Worm (Caenorhabditis elegans) whole organism, L1 larva: ENCODE results near the gene M05D6.1.

Source experiments
- elt-2 ChIP-seq: sonication (generic microtip); optimal IDR thresholded peaks from 2 replicates; lab custom pipeline; 2016; ENCODE audit warnings: missing genetic modification characterization, mild to moderate bottlenecking, inconsistent platforms, missing compliant biosample characterization, missing genetic modification reagents
- fos-1 ChIP-seq: fragments of 150-350 bp; optimal IDR thresholded peaks from 2 replicates; lab custom pipeline; 2014; ENCODE audit warnings: missing biosample characterization, missing genetic modification characterization
- lin-13 ChIP-seq: fragments of 150-350 bp; optimal IDR thresholded peaks from 2 replicates; lab custom pipeline; 2014; ENCODE audit warnings: missing biosample characterization, missing genetic modification reagents, missing genetic modification characterization
- lin-39 ChIP-seq: fragments of 150-350 bp; optimal IDR thresholded peaks from 2 replicates; lab custom pipeline; 2014; ENCODE audit warnings: missing biosample characterization, missing genetic modification reagents, missing genetic modification characterization
- nhr-11 ChIP-seq: fragments of 150-350 bp; optimal IDR thresholded peaks from 2 replicates; lab custom pipeline; 2014; ENCODE audit warnings: missing biosample characterization, missing genetic modification characterization
- nhr-28 ChIP-seq: fragments of 150-350 bp; optimal IDR thresholded peaks from 2 replicates; lab custom pipeline; 2014; ENCODE audit warnings: missing biosample characterization, missing genetic modification characterization
- nhr-71 ChIP-seq: sonication (generic microtip); optimal IDR thresholded peaks from 2 replicates; lab custom pipeline; 2016; ENCODE audit warnings: mild to moderate bottlenecking, missing genetic modification characterization, moderate library complexity, missing compliant biosample characterization
- nhr-77 ChIP-seq: fragments of 150-350 bp; optimal IDR thresholded peaks from 2 replicates; lab custom pipeline; 2014; ENCODE audit warnings: missing biosample characterization, missing genetic modification characterization
- skn-1 ChIP-seq: fragments of 150-350 bp; optimal IDR thresholded peaks from 2 replicates; lab custom pipeline; 2014; ENCODE audit warnings: missing biosample characterization, missing genetic modification characterization
- ztf-11 ChIP-seq, 2 experiments: sonication (generic microtip); optimal IDR thresholded peaks; 2 replicates each; lab custom pipeline; 2016 to 2017; ENCODE audit warnings: missing genetic modification characterization in 2 of 2, missing biosample characterization in 1 of 2, missing compliant biosample characterization in 1 of 2

DNA sequence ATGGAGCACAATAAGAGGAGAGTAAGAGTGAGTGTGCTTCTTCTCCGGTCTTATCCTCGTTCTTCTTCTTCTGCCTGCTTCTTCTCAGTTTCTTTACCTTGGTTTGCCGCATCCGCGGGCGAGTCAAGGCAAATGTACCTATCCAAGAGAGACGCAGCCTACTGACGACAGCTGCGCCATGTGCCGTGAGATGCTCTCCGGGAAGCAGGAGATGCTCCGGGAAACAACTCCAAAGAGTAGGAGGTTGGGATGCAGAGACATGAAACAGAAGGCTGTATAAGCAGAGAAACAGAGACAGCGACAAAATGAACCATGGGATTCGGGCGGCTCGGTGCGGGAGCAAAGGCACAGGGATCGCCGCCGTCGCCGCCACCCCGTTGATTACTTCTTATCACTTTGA lies 23.8 kb upstream of the M05D6.1 start:
- no peak for TF ChIP-seq ztf-11 (tag; optimal IDR thresholded peaks at IDR 0.05; lab: Kevin White, UChicago)
- TF ChIP-seq fos-1 (tag; lab: Kevin White, UChicago), result no peak
- no peak for TF ChIP-seq nhr-11 (tag; lab: Kevin White, UChicago)
- peak; percentile 73 for TF ChIP-seq nhr-71 (tag; lab: Kevin White, UChicago)
- no peak for TF ChIP-seq elt-2 (tag; lab: Kevin White, UChicago)
- TF ChIP-seq lin-13 (GFP tag; lab: Kevin White, UChicago), result no peak
- TF ChIP-seq nhr-28 (tag; lab: Kevin White, UChicago), result no peak
- TF ChIP-seq lin-39 (tag; lab: Kevin White, UChicago), result no peak
- TF ChIP-seq skn-1 (tag; lab: Kevin White, UChicago), result no peak
- TF ChIP-seq nhr-77, result no peak
